Worm (Caenorhabditis elegans) whole organism, L4 larva: ENCODE results near the gene Y57G11C.14.

ENCODE experiments used
- D1046.2 ChIP-seq: fragments of 200-800 bp; sonication (Bioruptor generic); IDR thresholded peaks from 2 replicates; pipeline ENCODE4 v1.3.6; 2022; ENCODE audit warnings: missing genetic modification characterization, missing compliant biosample characterization
- F10B5.3 ChIP-seq: sonication (generic microtip); optimal IDR thresholded peaks from 2 replicates; lab custom pipeline; 2016; ENCODE audit warnings: mild to moderate bottlenecking, missing genetic modification characterization, missing compliant biosample characterization
- F49E8.2 ChIP-seq: sonication (generic microtip); optimal IDR thresholded peaks from 2 replicates; lab custom pipeline; 2016; ENCODE audit warnings: missing compliant biosample characterization, mild to moderate bottlenecking, missing genetic modification characterization, borderline replicate concordance
- Y105C5A.15 ChIP-seq: fragments of 200-800 bp; sonication (Bioruptor generic); IDR thresholded peaks from 2 replicates; pipeline ENCODE4 v1.3.6; 2022; ENCODE audit warnings: missing genetic modification characterization, missing compliant biosample characterization
- Y5F2A.4 ChIP-seq: fragments of 200-800 bp; sonication (Bioruptor generic); optimal IDR thresholded peaks from 2 replicates; lab custom pipeline; 2018; ENCODE audit warnings: mild to moderate bottlenecking, missing genetic modification characterization, missing compliant biosample characterization
- aha-1 ChIP-seq: fragments of 150-350 bp; peaks from one replicate; lab custom pipeline; 2014; ENCODE audit warnings: missing biosample characterization, missing genetic modification characterization
- aly-2 ChIP-seq: sonication (generic microtip); optimal IDR thresholded peaks from 2 replicates; lab custom pipeline; 2018; ENCODE audit warnings: missing biosample characterization, missing genetic modification characterization
- ama-1 ChIP-seq: fragments of 150-350 bp; optimal IDR thresholded peaks from 2 replicates; lab custom pipeline; 2014; ENCODE audit warnings: inconsistent platforms, mixed read lengths
- arid-1 ChIP-seq: fragments of 200-800 bp; sonication (Bioruptor generic); conservative IDR thresholded peaks from 2 replicates; pipeline ENCODE4 v1.3.6; 2022; ENCODE audit warnings: missing genetic modification reagents, missing genetic modification characterization, missing compliant biosample characterization
- attf-4 ChIP-seq: sonication (generic microtip); optimal IDR thresholded peaks from 3 replicates; lab custom pipeline; 2017; ENCODE audit warnings: missing biosample characterization, missing genetic modification characterization
- ceh-28 ChIP-seq: fragments of 150-350 bp; optimal IDR thresholded peaks from 2 replicates; lab custom pipeline; 2014; ENCODE audit warnings: missing biosample characterization, missing genetic modification reagents, missing genetic modification characterization
- ceh-44 ChIP-seq: fragments of 200-800 bp; sonication (Bioruptor generic); IDR thresholded peaks from 2 replicates; pipeline ENCODE4 v1.3.6; 2022; ENCODE audit warnings: missing genetic modification reagents, missing genetic modification characterization, missing compliant biosample characterization
- ceh-82 ChIP-seq: sonication (generic microtip); optimal IDR thresholded peaks from 2 replicates; lab custom pipeline; 2017; ENCODE audit warnings: missing biosample characterization, missing genetic modification characterization
- cey-2 ChIP-seq: sonication (generic microtip); optimal IDR thresholded peaks from 3 replicates; lab custom pipeline; 2017; ENCODE audit warnings: missing genetic modification characterization, mild to moderate bottlenecking, missing compliant biosample characterization, antibody characterized with exemption, borderline replicate concordance; ENCODE audit not compliant: insufficient read depth
- daf-16 ChIP-seq, 3 experiments: sonication (generic microtip); optimal IDR thresholded peaks; 2 replicates each; lab custom pipeline; 2016 to 2017; ENCODE audit warnings: missing genetic modification characterization in 3 of 3, missing genetic modification reagents in 3 of 3, mild to moderate bottlenecking in 2 of 3, missing compliant biosample characterization in 2 of 3, missing biosample characterization in 1 of 3, moderate library complexity in 1 of 3
- daf-19 ChIP-seq: fragments of 200-800 bp; sonication (Bioruptor generic); conservative IDR thresholded peaks from 2 replicates; pipeline ENCODE4 v1.3.6; 2022; ENCODE audit warnings: missing genetic modification characterization, missing compliant biosample characterization
- daf-8 ChIP-seq: fragments of 200-800 bp; sonication (Bioruptor generic); IDR thresholded peaks from 2 replicates; pipeline ENCODE4 v1.3.6; 2022; ENCODE audit warnings: missing genetic modification characterization, missing compliant biosample characterization
- dmd-6 ChIP-seq: fragments of 200-800 bp; sonication (Bioruptor generic); IDR thresholded peaks from 2 replicates; pipeline ENCODE4 v1.3.6; 2022; ENCODE audit warnings: missing genetic modification reagents, missing genetic modification characterization, missing compliant biosample characterization
- dve-1 ChIP-seq: sonication (generic microtip); optimal IDR thresholded peaks from 2 replicates; lab custom pipeline; 2017; ENCODE audit warnings: antibody characterized with exemption, mild to moderate bottlenecking, missing genetic modification characterization, missing compliant biosample characterization; ENCODE audit not compliant: insufficient read depth
- fos-1 ChIP-seq: fragments of 150-350 bp; optimal IDR thresholded peaks from 2 replicates; lab custom pipeline; 2014; ENCODE audit warnings: missing biosample characterization, missing genetic modification characterization
- hlh-11 ChIP-seq: fragments of 200-800 bp; sonication (Bioruptor generic); optimal IDR thresholded peaks from 2 replicates; lab custom pipeline; 2018; ENCODE audit warnings: mild to moderate bottlenecking, missing genetic modification characterization, missing compliant biosample characterization
- lin-13 ChIP-seq: fragments of 150-350 bp; optimal IDR thresholded peaks from 2 replicates; lab custom pipeline; 2014; ENCODE audit warnings: missing biosample characterization, missing genetic modification reagents, missing genetic modification characterization
- lin-15B ChIP-seq: fragments of 150-350 bp; sonication (generic microtip); optimal IDR thresholded peaks from 3 replicates; lab custom pipeline; 2014; ENCODE audit warnings: missing biosample characterization, missing genetic modification characterization
- lin-38 ChIP-seq: fragments of 200-800 bp; sonication (Bioruptor generic); IDR thresholded peaks from 2 replicates; pipeline ENCODE4 v1.3.6; 2022; ENCODE audit warnings: missing genetic modification reagents, missing genetic modification characterization, missing compliant biosample characterization
- lsy-2 ChIP-seq, 2 experiments: fragments of 150-350 bp in 1 of 2; sonication (generic microtip) in 1 of 2; optimal IDR thresholded peaks; 2 replicates each; lab custom pipeline; 2014 to 2017; ENCODE audit warnings: missing biosample characterization in 2 of 2, missing genetic modification characterization in 2 of 2
- mep-1 ChIP-seq: fragments of 150-350 bp; sonication (generic microtip); optimal IDR thresholded peaks from 3 replicates; lab custom pipeline; 2014; ENCODE audit warnings: missing biosample characterization, missing genetic modification characterization
- mes-2 ChIP-seq: sonication (generic microtip); optimal IDR thresholded peaks from 2 replicates; lab custom pipeline; 2016; ENCODE audit warnings: missing genotype, mild to moderate bottlenecking, missing genetic modification characterization, missing compliant biosample characterization; ENCODE audit not compliant: poor library complexity, severe bottlenecking
- nhr-10 ChIP-seq: fragments of 150-350 bp; optimal IDR thresholded peaks from 2 replicates; lab custom pipeline; 2014; ENCODE audit warnings: missing biosample characterization, missing genetic modification characterization
- nhr-102 ChIP-seq: sonication (generic microtip); optimal IDR thresholded peaks from 2 replicates; lab custom pipeline; 2016; ENCODE audit warnings: mild to moderate bottlenecking, missing genetic modification characterization, moderate library complexity, missing compliant biosample characterization
- nhr-25 ChIP-seq: sonication (generic microtip); optimal IDR thresholded peaks from 2 replicates; lab custom pipeline; 2017; ENCODE audit warnings: missing genetic modification characterization, mild to moderate bottlenecking, missing compliant biosample characterization, antibody characterized with exemption, moderate library complexity, borderline replicate concordance; ENCODE audit not compliant: insufficient read depth
- nhr-41 ChIP-seq: fragments of 200-800 bp; sonication (Bioruptor generic); IDR thresholded peaks from 2 replicates; pipeline ENCODE4 v1.3.6; 2022; ENCODE audit warnings: missing genetic modification reagents, missing genetic modification characterization, missing compliant biosample characterization
- nhr-42 ChIP-seq: fragments of 200-800 bp; sonication (Bioruptor generic); IDR thresholded peaks from 2 replicates; pipeline ENCODE4 v1.3.6; 2022; ENCODE audit warnings: missing genetic modification characterization, missing compliant biosample characterization
- nhr-48 ChIP-seq: sonication (generic microtip); optimal IDR thresholded peaks from 2 replicates; lab custom pipeline; 2016; ENCODE audit warnings: mild to moderate bottlenecking, missing genetic modification characterization, missing compliant biosample characterization
- nhr-6 ChIP-seq: fragments of 150-350 bp; optimal IDR thresholded peaks from 2 replicates; lab custom pipeline; 2014; ENCODE audit warnings: missing biosample characterization, missing genetic modification characterization
- pha-4 ChIP-seq, 2 experiments: fragments of 150-350 bp in 1 of 2; fragments of 200-800 bp in 1 of 2; sonication (Bioruptor generic) in 1 of 2; IDR thresholded peaks in 1 of 2; optimal IDR thresholded peaks in 1 of 2; 2 replicates each; pipeline versions ENCODE4 v1.3.6 to Lab custom; 2014 to 2022; ENCODE audit warnings: missing genetic modification characterization in 2 of 2, missing genetic modification reagents in 2 of 2, missing biosample characterization in 1 of 2, missing compliant biosample characterization in 1 of 2
- rbr-2 ChIP-seq: sonication (generic microtip); optimal IDR thresholded peaks from 2 replicates; lab custom pipeline; 2016; ENCODE audit warnings: missing genotype, missing genetic modification characterization, missing compliant biosample characterization
- snpc-1.2 ChIP-seq: fragments of 200-800 bp; sonication (Bioruptor generic); IDR thresholded peaks from 2 replicates; pipeline ENCODE4 v1.3.6; 2022; ENCODE audit warnings: missing genetic modification reagents, missing genetic modification characterization, missing compliant biosample characterization
- snpc-4 ChIP-seq: fragments of 150-350 bp; optimal IDR thresholded peaks from 2 replicates; lab custom pipeline; 2014; ENCODE audit warnings: missing biosample characterization, missing genetic modification characterization
- spr-1 ChIP-seq: sonication (generic microtip); optimal IDR thresholded peaks from 2 replicates; lab custom pipeline; 2016; ENCODE audit warnings: mild to moderate bottlenecking, missing genetic modification characterization, missing compliant biosample characterization
- unc-62 ChIP-seq, 3 experiments: fragments of 150-350 bp in 1 of 3; sonication (generic microtip); optimal IDR thresholded peaks in 2 of 3; peaks in 1 of 3; 1 replicate in 1 of 3; 2 replicates in 2 of 3; lab custom pipeline; 2014 to 2017; ENCODE audit warnings: missing biosample characterization in 3 of 3, missing genetic modification characterization in 3 of 3, missing genetic modification reagents in 3 of 3, missing genotype in 1 of 3
- vab-7 ChIP-seq: fragments of 200-800 bp; sonication (Bioruptor generic); IDR thresholded peaks from 2 replicates; pipeline ENCODE4 v1.3.6; 2022; ENCODE audit warnings: missing genetic modification reagents, missing genetic modification characterization, missing compliant biosample characterization
- zfp-3 ChIP-seq: fragments of 200-800 bp; sonication (Bioruptor generic); conservative IDR thresholded peaks from 2 replicates; pipeline ENCODE4 v1.3.6; 2022; ENCODE audit warnings: missing genetic modification reagents, missing genetic modification characterization, missing compliant biosample characterization
- zip-11 ChIP-seq: fragments of 200-800 bp; sonication (Bioruptor generic); IDR thresholded peaks from 2 replicates; pipeline ENCODE4 v1.3.6; 2022; ENCODE audit warnings: missing genetic modification characterization, missing compliant biosample characterization
- zip-2 ChIP-seq: fragments of 150-350 bp; optimal IDR thresholded peaks from 2 replicates; lab custom pipeline; 2014; ENCODE audit warnings: missing biosample characterization, missing genetic modification characterization
- ztf-7 ChIP-seq: fragments of 150-350 bp; optimal IDR thresholded peaks from 2 replicates; lab custom pipeline; 2014; ENCODE audit warnings: missing biosample characterization, missing genetic modification characterization

Y57G11C.14 gene

ce11 chrIV:14806903-14807302, 7.8 kb downstream of the Y57G11C.14 start, which contains the start of gene oig-5:
Gene oig-5 (plus strand): TSS chrIV:14807203.
- TF ChIP-seq dmd-6 (GFP tag; lab: Robert Waterston, UW) (no peak), zip-11 (GFP tag; lab: Robert Waterston, UW) (no peak), nhr-6 (tag; lab: Kevin White, UChicago) (no peak), nhr-41 (GFP tag; lab: Robert Waterston, UW) (no peak), Y105C5A.15 (no peak), lin-15B (tag; lab: Kevin White, UChicago) (no peak), ceh-82 (tag; lab: Kevin White, UChicago) (no peak), Y5F2A.4 (GFP tag; lab: Kevin White, UChicago) (no peak)

ce11 chrIV:14816288-14816687, 17.2 kb downstream of the Y57G11C.14 start, which contains the start of gene Y57G11C.46:
Gene Y57G11C.46 (minus strand): TSS chrIV:14816388.
- TF ChIP-seq zip-2 (tag; lab: Kevin White, UChicago) (no peak), daf-8 (no peak), Y105C5A.15 (no peak), snpc-1.2 (GFP tag; lab: Robert Waterston, UW) (no peak)

- no peak for TF ChIP-seq snpc-4 (tag; lab: Kevin White, UChicago)
- no peak for TF ChIP-seq arid-1
- peak; percentile 46 for TF ChIP-seq aha-1
- peak; percentile 32 for TF ChIP-seq dve-1 (tag; lab: Kevin White, UChicago)
- no peak for TF ChIP-seq hlh-11 (tag; lab: Kevin White, UChicago)
- TF ChIP-seq zip-2 (tag; lab: Kevin White, UChicago): peak; percentile 63
- TF ChIP-seq nhr-48 (tag; lab: Kevin White, UChicago): peak; percentile 35
- TF ChIP-seq ceh-28 (tag; lab: Kevin White, UChicago): no peak
- TF ChIP-seq daf-16 (GFP tag; optimal IDR thresholded peaks at IDR 0.05; lab: Kevin White, UChicago): peak in 1 of 2 experiments; percentile 28
- peak; percentile 12 for TF ChIP-seq daf-16 (tag; optimal IDR thresholded peaks at IDR 0.05; lab: Kevin White, UChicago)
- TF ChIP-seq rbr-2: peak; percentile 18
- peak; percentile 33 to 66 for TF ChIP-seq lsy-2 (tag; optimal IDR thresholded peaks at IDR 0.05; lab: Kevin White, UChicago)
- peak; percentile 55 for TF ChIP-seq aly-2
- TF ChIP-seq nhr-25 (tag; lab: Kevin White, UChicago): no peak
- TF ChIP-seq ceh-44 (GFP tag; lab: Robert Waterston, UW): no peak
- TF ChIP-seq ama-1: peak; percentile 52
- no peak for TF ChIP-seq cey-2 (tag; lab: Kevin White, UChicago)
- TF ChIP-seq fos-1 (tag; lab: Kevin White, UChicago): peak; percentile 7
- no peak for TF ChIP-seq Y5F2A.4 (GFP tag; lab: Kevin White, UChicago)
- peak; percentile 89 for TF ChIP-seq zfp-3 (GFP tag; lab: Robert Waterston, UW)
- TF ChIP-seq lin-13 (GFP tag; lab: Kevin White, UChicago): peak; percentile 31
- TF ChIP-seq pha-4 (GFP tag; IDR thresholded peaks at IDR 0.05; lab: Robert Waterston, UW): peak; percentile 74
- TF ChIP-seq pha-4 (tag; optimal IDR thresholded peaks at IDR 0.05; lab: Kevin White, UChicago): no peak
- no peak for TF ChIP-seq ceh-82 (tag; lab: Kevin White, UChicago)
- TF ChIP-seq daf-19 (GFP tag; lab: Robert Waterston, UW): 0 out of 2 replicates have a peak, but pooled peaks have one; percentile 13
- no peak for TF ChIP-seq F49E8.2
- peak in 1 of 2 experiments; percentile 47 for TF ChIP-seq unc-62 (GFP tag; optimal IDR thresholded peaks at IDR 0.05 in 1 of 2; lab: Kevin White, UChicago)
- no peak for TF ChIP-seq unc-62 (tag; optimal IDR thresholded peaks at IDR 0.05; lab: Kevin White, UChicago)
- peak; percentile 64 for TF ChIP-seq lin-38 (GFP tag; lab: Robert Waterston, UW)
- no peak for TF ChIP-seq zip-11 (GFP tag; lab: Robert Waterston, UW)
- peak; percentile 65 for TF ChIP-seq nhr-102 (tag; lab: Kevin White, UChicago)
- peak; percentile 31 for TF ChIP-seq F10B5.3
- peak; percentile 48 for TF ChIP-seq nhr-10
- TF ChIP-seq snpc-1.2 (GFP tag; lab: Robert Waterston, UW): peak; percentile 85
- TF ChIP-seq spr-1 (tag; lab: Kevin White, UChicago): peak; percentile 66
- TF ChIP-seq attf-4 (tag; lab: Kevin White, UChicago): no peak
- TF ChIP-seq nhr-42: no peak
- no peak for TF ChIP-seq vab-7
- no peak for TF ChIP-seq D1046.2
- TF ChIP-seq ztf-7 (tag; lab: Kevin White, UChicago): no peak
- TF ChIP-seq mep-1 (tag; lab: Kevin White, UChicago): peak; percentile 11
- TF ChIP-seq mes-2 (tag; lab: Kevin White, UChicago): no peak
These were observed 23.2 kb downstream of the Y57G11C.14 start for ce11 chrIV:14822267-14822666.
